Fruit fly (Drosophila melanogaster) whole organism, wandering third instar larva: Measurements from ENCODE around the gene ATPsynbetaL.
A peak's percentile ranks its signal among the peaks of the same experiment; 100 is the strongest.

Experiments used
- Abd-B ChIP-seq: fragments of >200 bp; optimal IDR thresholded peaks from 2 replicates; lab custom pipeline; 2017; ENCODE audit warnings: missing biosample characterization, missing genetic modification characterization
- CG9705 ChIP-seq: fragments of 200-800 bp; sonication (Bioruptor generic); optimal IDR thresholded peaks from 2 replicates; lab custom pipeline; 2018; ENCODE audit warnings: missing biosample characterization, mild to moderate bottlenecking, missing genetic modification characterization
- Dfd ChIP-seq: fragments of >200 bp; optimal IDR thresholded peaks from 2 replicates; lab custom pipeline; 2017; ENCODE audit warnings: missing biosample characterization, missing genetic modification characterization
- Mio ChIP-seq: sonication (Bioruptor generic); optimal IDR thresholded peaks from 2 replicates; lab custom pipeline; 2016; ENCODE audit warnings: missing biosample characterization, missing genetic modification characterization
- Myc ChIP-seq: fragments of >200 bp; optimal IDR thresholded peaks from 2 replicates; lab custom pipeline; 2017
- N ChIP-seq: fragments of >200 bp; optimal IDR thresholded peaks from 2 replicates; lab custom pipeline; 2018; ENCODE audit warnings: missing biosample characterization, missing external identifiers, missing genetic modification characterization
- brk ChIP-seq: fragments of 200-800 bp; sonication (Bioruptor generic); optimal IDR thresholded peaks from 2 replicates; lab custom pipeline; 2016; ENCODE audit warnings: missing biosample characterization, mild to moderate bottlenecking, missing genetic modification characterization
- dl ChIP-seq, 2 experiments: fragments of 175-275, 200-275 bp in 1 of 2; fragments of 200-275 bp in 1 of 2; sonication (Bioruptor generic); optimal IDR thresholded peaks; lab custom pipeline; 2018; ENCODE audit warnings: mild to moderate bottlenecking in 2 of 2, missing biosample characterization in 2 of 2, missing genetic modification characterization in 2 of 2, moderate library complexity in 2 of 2; ENCODE audit not compliant: partially characterized antibody in 2 of 2, insufficient read depth in 1 of 2
- h ChIP-seq: fragments of 200-800 bp; sonication (Bioruptor generic); optimal IDR thresholded peaks from 3 replicates; lab custom pipeline; 2016; ENCODE audit warnings: missing biosample characterization, mild to moderate bottlenecking, missing genetic modification characterization
- pan ChIP-seq: fragments of >200 bp; optimal IDR thresholded peaks from 2 replicates; lab custom pipeline; 2017
- usp ChIP-seq: fragments of >200 bp; optimal IDR thresholded peaks from 2 replicates; lab custom pipeline; 2017; ENCODE audit warnings: missing biosample characterization, missing genetic modification characterization
- woc ChIP-seq: sonication (Bioruptor generic); optimal IDR thresholded peaks from 2 replicates; lab custom pipeline; 2016; ENCODE audit warnings: missing biosample characterization, mild to moderate bottlenecking, missing genetic modification characterization

DNA sequence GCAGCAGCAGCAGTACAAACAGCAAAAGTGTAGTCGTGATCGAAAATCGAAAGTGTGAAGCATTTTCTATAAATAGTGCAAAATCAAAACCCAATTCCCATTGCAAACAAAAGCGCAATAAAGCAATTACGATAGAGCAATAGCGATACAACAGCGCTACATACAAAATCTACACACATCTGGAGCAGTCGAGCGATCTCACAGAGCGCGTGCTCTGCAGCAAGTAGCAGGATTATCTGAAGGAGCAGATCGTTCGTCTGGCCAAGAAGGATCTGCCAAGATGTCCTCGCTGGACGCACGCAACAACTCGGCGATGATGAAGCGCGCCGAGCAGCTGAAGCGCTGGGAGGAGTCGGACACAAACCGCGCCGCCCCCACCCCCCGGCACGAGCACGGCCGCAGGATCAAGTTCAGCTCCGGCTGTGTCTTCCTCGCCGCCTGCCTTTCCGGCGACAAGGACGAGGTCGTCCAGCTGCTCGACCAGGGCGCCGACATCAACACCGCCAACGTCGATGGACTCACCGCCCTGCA lies 44.5 kb upstream of the ATPsynbetaL start:
- TF ChIP-seq CG9705 (GFP tag; lab: Kevin White, UChicago) (no peak), usp (GFP tag; lab: Kevin White, UChicago) (no peak), Abd-B (GFP tag; lab: Kevin White, UChicago) (no peak), dl (GFP tag; optimal IDR thresholded peaks at IDR 0.05; lab: Kevin White, UChicago; ENCODE audit: insufficient read depth in 1 of 2, partially characterized antibody in 2 of 2) (no peak), h (GFP tag; lab: Kevin White, UChicago) (no peak), brk (GFP tag; lab: Kevin White, UChicago) (no peak), woc (no peak), Mio (GFP tag; lab: Kevin White, UChicago) (no peak), Myc (lab: Kevin White, UChicago) (no peak), N (GFP tag; lab: Kevin White, UChicago) (no peak), Dfd (GFP tag; lab: Kevin White, UChicago) (peak; percentile 86), pan (lab: Kevin White, UChicago) (no peak)
